Worm (Caenorhabditis elegans): ENCODE results near the gene lelo-3.

Gene lelo-3

DNA sequence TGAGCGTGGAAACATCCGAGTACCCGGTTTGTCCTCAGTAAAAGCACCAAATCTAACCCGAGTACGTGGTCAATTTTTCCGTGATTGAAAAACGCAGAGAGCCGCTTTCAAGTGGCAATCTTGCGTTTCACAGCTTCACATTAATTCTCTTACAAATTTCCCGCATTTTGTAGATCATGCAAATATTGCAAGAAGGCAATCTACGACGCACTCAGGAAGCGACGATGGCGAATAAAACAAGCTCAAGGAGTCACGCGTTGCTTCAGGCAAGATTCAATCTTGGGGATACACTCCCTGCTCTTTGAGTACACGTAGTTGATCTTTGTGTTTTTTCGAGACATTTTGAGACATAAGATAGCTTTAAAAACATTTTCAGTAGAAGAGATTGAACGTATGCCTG is 34.5 kb downstream of the lelo-3 start:
- no peak for TF ChIP-seq hlh-30 (tag; optimal IDR thresholded peaks at IDR 0.05; ENCODE audit: insufficient read depth)
- no peak for TF ChIP-seq hlh-6 (tag; optimal IDR thresholded peaks at IDR 0.05)
- TF ChIP-seq dmd-4 (tag; optimal IDR thresholded peaks at IDR 0.05; ENCODE audit: borderline replicate concordance) = no peak
- no peak for TF ChIP-seq lim-6 (tag; optimal IDR thresholded peaks at IDR 0.05)
- no peak for TF ChIP-seq ref-2 (tag; optimal IDR thresholded peaks at IDR 0.05)
- no peak for TF ChIP-seq ceh-30 (tag; optimal IDR thresholded peaks at IDR 0.05)
- no peak for TF ChIP-seq pha-2 (tag; optimal IDR thresholded peaks at IDR 0.05)
- no peak for TF ChIP-seq K09A11.1 (tag; optimal IDR thresholded peaks at IDR 0.05; ENCODE audit: insufficient read depth)
- TF ChIP-seq ttx-3 (tag; optimal IDR thresholded peaks at IDR 0.05) = no peak
- no peak for TF ChIP-seq T23F11.4 (GFP tag; optimal IDR thresholded peaks at IDR 0.05)
- no peak for TF ChIP-seq ceh-31 (tag; optimal IDR thresholded peaks at IDR 0.05)
- TF ChIP-seq F13H6.1 (tag; optimal IDR thresholded peaks at IDR 0.05) = no peak

DNA sequence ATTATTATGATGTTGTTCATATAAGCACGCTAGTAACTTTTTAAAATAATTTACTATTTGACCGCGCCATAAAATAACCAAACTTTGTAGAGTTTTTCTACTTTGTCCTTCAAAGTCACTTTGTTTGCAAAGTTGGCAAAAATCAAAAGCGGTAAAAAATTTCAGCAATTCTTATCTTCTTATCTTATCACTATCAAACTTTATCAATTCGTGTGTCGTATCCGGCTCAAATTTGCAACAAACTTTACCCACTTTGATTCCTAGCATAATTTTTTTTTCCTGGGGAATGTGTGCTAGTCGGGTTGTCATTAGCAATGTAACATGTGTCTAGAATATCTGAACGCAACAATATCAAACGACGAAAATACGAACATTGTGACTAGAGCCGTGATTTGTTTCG is 36.6 kb downstream of the lelo-3 start:
- TF ChIP-seq K02D7.2 (tag; optimal IDR thresholded peaks at IDR 0.05) = no peak
- TF ChIP-seq elt-2 (tag; optimal IDR thresholded peaks at IDR 0.05) = peak; percentile 72

ce11 chrX:5984581-5985039 is 37.8 kb downstream of the lelo-3 start, which contains the start of gene klp-13:
klp-13 (plus strand) TSS chrX:5984989.
- TF ChIP-seq unc-42 (tag; optimal IDR thresholded peaks at IDR 0.05) = peak; percentile 65
- TF ChIP-seq C08G9.2 (tag; optimal IDR thresholded peaks at IDR 0.05) = peak; percentile 59
- peak; percentile 13 for TF ChIP-seq dve-1 (tag; optimal IDR thresholded peaks at IDR 0.05)
- TF ChIP-seq mec-3 (tag; optimal IDR thresholded peaks at IDR 0.05; ENCODE audit: borderline replicate concordance) = peak; percentile 14
- TF ChIP-seq eyg-1 (tag; optimal IDR thresholded peaks at IDR 0.05) = no peak
- no peak for TF ChIP-seq syd-9 (tag; optimal IDR thresholded peaks at IDR 0.05)
- TF ChIP-seq F13H6.1 (tag; optimal IDR thresholded peaks at IDR 0.05) = peak; percentile 14
- no peak for TF ChIP-seq gmeb-2 (tag; optimal IDR thresholded peaks at IDR 0.05)
- no peak for TF ChIP-seq C38D4.7 (GFP tag; optimal IDR thresholded peaks at IDR 0.05)
- TF ChIP-seq sox-4 (tag; optimal IDR thresholded peaks at IDR 0.05) = peak; percentile 51
- no peak for TF ChIP-seq ztf-16 (tag; optimal IDR thresholded peaks at IDR 0.05)
- TF ChIP-seq pros-1 (tag; optimal IDR thresholded peaks at IDR 0.05) = peak; percentile 74
- peak; percentile 9 for TF ChIP-seq elt-2 (tag; optimal IDR thresholded peaks at IDR 0.05)
- peak; percentile 78 for TF ChIP-seq dmd-4 (tag; optimal IDR thresholded peaks at IDR 0.05; ENCODE audit: borderline replicate concordance)
- no peak for TF ChIP-seq ahr-1 (tag; optimal IDR thresholded peaks at IDR 0.05)
- peak; percentile 79 for TF ChIP-seq ceh-34 (tag; optimal IDR thresholded peaks at IDR 0.05)
- TF ChIP-seq ceh-48 (tag; optimal IDR thresholded peaks at IDR 0.05) = no peak
- TF ChIP-seq unc-3 (GFP tag; conservative IDR thresholded peaks at IDR 0.05) = no peak
- TF ChIP-seq unc-3 (tag; optimal IDR thresholded peaks at IDR 0.05) = no peak
- TF ChIP-seq sdc-2 (tag; optimal IDR thresholded peaks at IDR 0.05) = peak; percentile 69
- peak; percentile 81 for TF ChIP-seq tbx-2 (tag; optimal IDR thresholded peaks at IDR 0.05)
- no peak for TF ChIP-seq unc-86 (tag; optimal IDR thresholded peaks at IDR 0.05)
- TF ChIP-seq ceh-14 (tag; optimal IDR thresholded peaks at IDR 0.05) = peak; percentile 64
- no peak for TF ChIP-seq pat-9 (tag; optimal IDR thresholded peaks at IDR 0.05)
- peak; percentile 77 for TF ChIP-seq unc-55 (GFP tag; optimal IDR thresholded peaks at IDR 0.05)
- peak; percentile 4 for TF ChIP-seq hlh-8 (tag; optimal IDR thresholded peaks at IDR 0.05)
- no peak for TF ChIP-seq Y22D7AL.16 (tag; optimal IDR thresholded peaks at IDR 0.05)
- no peak for TF ChIP-seq elt-4 (tag; optimal IDR thresholded peaks at IDR 0.05)
- peak; percentile 3 for TF ChIP-seq T23F11.4 (GFP tag; optimal IDR thresholded peaks at IDR 0.05)
- TF ChIP-seq ama-1 (optimal IDR thresholded peaks at IDR 0.05) = no peak
- TF ChIP-seq ttx-3 (tag; optimal IDR thresholded peaks at IDR 0.05) = no peak
- no peak for TF ChIP-seq fkh-6 (tag; optimal IDR thresholded peaks at IDR 0.05)
- TF ChIP-seq ceh-45 (GFP tag; IDR thresholded peaks at IDR 0.05) = no peak
- TF ChIP-seq npax-4 (tag; optimal IDR thresholded peaks at IDR 0.05) = no peak
- no peak for TF ChIP-seq pha-2 (tag; optimal IDR thresholded peaks at IDR 0.05)
- TF ChIP-seq pag-3 (tag; optimal IDR thresholded peaks at IDR 0.05; ENCODE audit: borderline replicate concordance) = no peak
- TF ChIP-seq ceh-18 (tag; optimal IDR thresholded peaks at IDR 0.05) = peak; percentile 90
- peak; percentile 41 for TF ChIP-seq pqm-1 (tag; optimal IDR thresholded peaks at IDR 0.05)
- TF ChIP-seq fax-1 (tag; optimal IDR thresholded peaks at IDR 0.05) = no peak
- peak; percentile 77 for TF ChIP-seq pax-1 (tag; optimal IDR thresholded peaks at IDR 0.05)
- peak; percentile 64 for TF ChIP-seq hlh-6 (tag; optimal IDR thresholded peaks at IDR 0.05)
- TF ChIP-seq madf-2 (tag; optimal IDR thresholded peaks at IDR 0.05) = no peak
